Worm (Caenorhabditis elegans): ENCODE data around the gene kin-20.

DNA sequence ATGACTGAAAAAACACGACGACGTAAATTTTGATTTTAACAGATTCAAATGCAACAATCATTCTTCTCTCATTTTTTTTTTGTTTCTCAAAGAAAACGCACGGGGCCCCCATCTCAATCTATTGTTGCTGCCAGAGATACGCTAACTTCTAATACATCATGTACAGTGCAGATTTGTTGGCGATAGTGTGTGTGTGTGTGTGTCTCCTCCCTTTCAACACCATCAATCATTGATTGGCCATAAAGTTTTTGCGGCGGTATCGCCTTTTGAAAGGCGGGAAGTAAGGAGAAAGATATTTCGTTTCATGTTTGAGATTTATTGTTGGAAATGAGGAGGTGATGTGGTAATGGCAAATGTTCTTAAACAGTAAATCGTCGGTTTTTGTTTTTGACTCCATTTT, 49.7 kb upstream of the kin-20 start:
- no peak for TF ChIP-seq flt-1 (GFP tag; IDR thresholded peaks at IDR 0.05)
- no peak for TF ChIP-seq ztf-29 (GFP tag; IDR thresholded peaks at IDR 0.05)
